Fruit fly (Drosophila melanogaster): ENCODE results near the gene CG42831.

CG42831 gene

DNA sequence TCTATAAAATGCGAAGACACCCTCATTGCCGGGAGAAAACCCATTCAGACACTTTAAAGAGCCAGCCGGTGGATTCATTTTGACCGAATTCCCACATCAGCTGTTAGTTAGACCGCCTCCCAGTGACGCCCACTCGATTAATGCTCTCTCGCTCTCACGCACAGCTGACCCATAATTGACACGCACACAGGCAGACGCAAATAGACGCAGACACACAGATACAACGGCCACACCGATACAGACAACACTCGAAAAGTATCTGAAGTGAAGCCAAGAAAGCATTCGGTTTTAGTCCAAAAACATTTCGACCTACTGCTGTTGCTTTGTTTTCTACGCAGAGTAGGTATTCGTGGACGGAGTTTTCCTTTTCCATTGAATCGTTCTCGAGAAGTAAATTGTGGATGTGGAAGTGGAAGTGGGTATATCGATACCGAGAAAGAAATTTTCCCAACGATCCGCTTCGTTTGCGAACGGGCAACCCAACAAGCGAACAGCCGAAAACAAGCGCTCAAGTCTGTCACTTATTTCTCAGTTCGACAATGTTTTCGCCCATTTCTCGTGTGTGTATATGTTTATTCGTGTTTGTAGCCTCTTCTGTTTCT lies 45.5 kb downstream of the CG42831 start (continued):
- TF ChIP-seq CG7357 (GFP tag; IDR thresholded peaks at IDR 0.05) (no peak), CG42726 (GFP tag; IDR thresholded peaks at IDR 0.05; ENCODE audit: partially characterized antibody) (no peak), CG2202 (tag; optimal IDR thresholded peaks at IDR 0.05) (no peak), CG15269 (tag; optimal IDR thresholded peaks at IDR 0.05) (no peak), nom (GFP tag; optimal IDR thresholded peaks at IDR 0.05) (no peak), CG12155 (GFP tag; optimal IDR thresholded peaks at IDR 0.05) (no peak), pnt (GFP tag; optimal IDR thresholded peaks at IDR 0.05) (no peak), cg (GFP tag; optimal IDR thresholded peaks at IDR 0.05) (peak; percentile 89), CG3838 (GFP tag; optimal IDR thresholded peaks at IDR 0.05) (no peak), Oli (tag; optimal IDR thresholded peaks at IDR 0.05) (no peak), CG2875 (GFP tag; optimal IDR thresholded peaks at IDR 0.05) (no peak), CG8281 (tag; optimal IDR thresholded peaks at IDR 0.05) (no peak), Xrp1 (GFP tag; IDR thresholded peaks at IDR 0.05) (0 out of 2 replicates have a peak, but pooled peaks have one; percentile 31), slbo (GFP tag; IDR thresholded peaks at IDR 0.05) (no peak; the same call in 1 of the 2 replicates), CG3281 (GFP tag; optimal IDR thresholded peaks at IDR 0.05) (peak; percentile 11), CG43689 (GFP tag; IDR thresholded peaks at IDR 0.05) (no peak), scrt (GFP tag; optimal IDR thresholded peaks at IDR 0.05) (no peak), kah (GFP tag; optimal IDR thresholded peaks at IDR 0.05) (peak; percentile 41), CG1603 (tag; optimal IDR thresholded peaks at IDR 0.05) (peak; percentile 25), gce (GFP tag; IDR thresholded peaks at IDR 0.05) (0 out of 3 replicates have a peak, but pooled peaks have one; percentile 10), p53 (GFP tag; optimal IDR thresholded peaks at IDR 0.05) (no peak), lbe (GFP tag; optimal IDR thresholded peaks at IDR 0.05) (no peak), CG1602 (GFP tag; optimal IDR thresholded peaks at IDR 0.05) (no peak), CG7372 (GFP tag; IDR thresholded peaks at IDR 0.05) (no peak), CG4424 (GFP tag; optimal IDR thresholded peaks at IDR 0.05) (peak; percentile 33), pb (GFP tag; optimal IDR thresholded peaks at IDR 0.05) (no peak), sd (tag; optimal IDR thresholded peaks at IDR 0.05) (peak; percentile 74), CG12104 (GFP tag; optimal IDR thresholded peaks at IDR 0.05) (no peak), Dbx (GFP tag; IDR thresholded peaks at IDR 0.05) (no peak; the same call in 2 of the 3 replicates), Sry-β (GFP tag; optimal IDR thresholded peaks at IDR 0.05) (no peak), Awh (GFP tag; IDR thresholded peaks at IDR 0.05) (0 out of 2 replicates have a peak, but pooled peaks have one; percentile 39), NFAT (GFP tag; IDR thresholded peaks at IDR 0.05) (no peak), btn (GFP tag; optimal IDR thresholded peaks at IDR 0.05) (no peak), CG13287 (GFP tag; IDR thresholded peaks at IDR 0.05; ENCODE audit: partially characterized antibody) (peak; percentile 7; the same call in 1 of the 2 replicates), ci (GFP tag; IDR thresholded peaks at IDR 0.05) (peak; percentile 69), yki (optimal IDR thresholded peaks at IDR 0.05) (no peak), Vsx1 (GFP tag; optimal IDR thresholded peaks at IDR 0.05) (no peak), Blimp-1 (GFP tag; optimal IDR thresholded peaks at IDR 0.05) (no peak), pum (GFP tag; optimal IDR thresholded peaks at IDR 0.05) (no peak)

DNA sequence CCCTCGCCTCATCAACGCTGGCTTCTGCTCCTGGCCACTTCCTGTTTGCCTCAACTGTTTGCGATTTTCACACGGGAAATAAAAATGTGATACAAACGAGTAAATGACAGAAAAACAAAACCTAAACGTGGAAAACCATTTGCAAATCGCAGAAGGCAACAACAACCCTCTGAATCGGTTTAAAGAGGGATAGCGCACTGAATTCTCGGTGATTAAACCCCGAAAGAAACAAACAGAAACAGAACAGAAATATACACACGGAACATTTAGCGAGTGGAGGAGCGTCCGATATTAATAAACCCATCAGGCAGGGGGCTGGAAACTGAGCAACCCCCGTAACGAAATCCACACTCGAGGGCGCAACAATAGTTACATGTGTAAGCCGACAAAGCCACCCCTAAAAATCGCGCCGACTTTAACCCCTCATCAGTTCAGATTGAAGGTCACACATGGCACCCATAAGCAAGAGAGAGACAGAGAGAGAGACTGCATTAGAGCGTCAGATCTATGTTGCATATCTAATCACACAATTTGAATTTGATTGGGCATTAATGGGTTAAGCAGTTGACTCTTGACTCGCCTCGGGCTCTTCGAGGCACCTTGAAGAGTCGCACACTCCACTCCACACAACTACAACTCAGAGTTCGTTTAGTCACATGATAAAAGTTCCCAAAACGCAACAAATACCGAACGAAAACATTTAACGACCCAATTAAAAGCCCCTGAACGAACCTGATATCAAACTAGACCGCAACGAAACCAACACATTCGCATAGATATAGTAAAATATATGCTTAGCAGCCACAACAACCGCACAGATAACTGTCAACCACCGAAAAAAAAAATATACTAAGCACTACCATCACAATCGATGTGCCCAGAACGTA lies 47.3 kb downstream of the CG42831 start:
- TF ChIP-seq seq (GFP tag; IDR thresholded peaks at IDR 0.05) = peak; percentile 77
- peak in 1 of 2 experiments; percentile 32 for TF ChIP-seq tll (GFP tag; optimal IDR thresholded peaks at IDR 0.05)
- no peak for TF ChIP-seq dpn (GFP tag; optimal IDR thresholded peaks at IDR 0.05)
- peak; percentile 56 for TF ChIP-seq pfk (GFP tag; optimal IDR thresholded peaks at IDR 0.05)
- TF ChIP-seq vnd (GFP tag; IDR thresholded peaks at IDR 0.05; ENCODE audit: partially characterized antibody) = 0 out of 3 replicates have a peak, but pooled peaks have one; percentile 22
- TF ChIP-seq CG10431 (GFP tag; optimal IDR thresholded peaks at IDR 0.05) = no peak
- peak; percentile 24 for TF ChIP-seq CG2120 (GFP tag; optimal IDR thresholded peaks at IDR 0.05)
- TF ChIP-seq HLH54F (GFP tag; optimal IDR thresholded peaks at IDR 0.05) = no peak
- peak; percentile 30 for TF ChIP-seq sqz (GFP tag; optimal IDR thresholded peaks at IDR 0.05)
- peak; percentile 26 for TF ChIP-seq CG7839 (tag; optimal IDR thresholded peaks at IDR 0.05)
- TF ChIP-seq CG6813 (GFP tag; optimal IDR thresholded peaks at IDR 0.05) = peak; percentile 44

Data from whole organism, embryonic.